Fruit fly (Drosophila melanogaster): ENCODE results near the gene BORCS6.

DNA sequence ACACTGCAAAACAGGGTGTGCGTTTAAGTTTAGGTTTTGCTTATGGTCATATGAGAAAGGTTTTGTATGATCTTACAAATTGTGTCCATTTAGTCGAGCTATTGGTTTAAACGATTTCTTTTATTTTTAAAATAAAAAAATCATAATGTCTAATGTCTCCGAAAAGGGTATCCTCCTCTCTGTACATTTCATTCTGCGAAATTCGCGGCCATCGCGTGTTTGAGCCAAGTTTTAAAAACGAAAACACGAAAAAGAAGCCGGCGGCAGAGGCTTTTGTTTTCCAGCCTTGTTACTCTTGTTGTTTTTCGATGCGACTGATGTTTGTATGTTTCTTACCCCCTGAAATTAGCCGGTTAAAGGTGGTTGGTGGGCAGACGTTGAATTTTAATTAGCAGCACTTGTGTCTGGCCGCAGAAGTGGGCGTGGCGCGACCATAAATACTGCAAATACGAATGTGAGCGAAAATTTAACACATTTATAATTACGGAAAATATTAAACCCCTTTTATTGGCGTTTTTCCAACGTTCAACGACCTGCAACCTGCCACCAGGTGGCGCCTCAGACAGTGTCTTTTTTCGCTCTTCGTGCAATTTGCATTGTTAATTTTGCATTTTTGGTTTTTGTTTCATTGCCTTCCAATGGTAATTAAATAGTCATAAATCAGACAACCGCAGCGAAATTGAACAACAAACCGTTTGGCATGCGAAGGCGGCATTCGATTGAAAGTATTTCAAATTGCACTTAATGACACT, 20.0 kb upstream of the BORCS6 start:
- TF ChIP-seq kay (GFP tag; ENCODE audit: borderline replicate concordance) = no peak
- no peak for TF ChIP-seq Crg-1 (GFP tag; optimal IDR thresholded peaks at IDR 0.05)
- no peak for TF ChIP-seq ovo (GFP tag; optimal IDR thresholded peaks at IDR 0.05)
- no peak for TF ChIP-seq CG7045 (GFP tag; optimal IDR thresholded peaks at IDR 0.05)
- no peak for TF ChIP-seq CG12768 (GFP tag; optimal IDR thresholded peaks at IDR 0.05)
- TF ChIP-seq CG7101 (tag; optimal IDR thresholded peaks at IDR 0.05) = no peak
- TF ChIP-seq tj (GFP tag; optimal IDR thresholded peaks at IDR 0.05) = no peak
- no peak for TF ChIP-seq Hr96 (GFP tag; optimal IDR thresholded peaks at IDR 0.05)
- TF ChIP-seq pad (GFP tag; optimal IDR thresholded peaks at IDR 0.05) = no peak
- TF ChIP-seq bab1 (GFP tag; optimal IDR thresholded peaks at IDR 0.05) = no peak
- TF ChIP-seq cic (GFP tag; optimal IDR thresholded peaks at IDR 0.05) = no peak
- TF ChIP-seq toe (GFP tag; optimal IDR thresholded peaks at IDR 0.05) = no peak
- no peak for TF ChIP-seq CG5204 (GFP tag; optimal IDR thresholded peaks at IDR 0.05)

Data from whole organism, adult.